Fruit fly (Drosophila melanogaster): ENCODE measurements around the gene kmr.

dm6 chr3R:13789617-13790277, 74.7 kb downstream of the kmr start:
- TF ChIP-seq CG8478 (optimal IDR thresholded peaks at IDR 0.05) (no peak), CTCF (optimal IDR thresholded peaks at IDR 0.05) (no peak)
